Worm (Caenorhabditis elegans): Measurements from ENCODE around the gene T24C12.1.

T24C12.1 gene

DNA sequence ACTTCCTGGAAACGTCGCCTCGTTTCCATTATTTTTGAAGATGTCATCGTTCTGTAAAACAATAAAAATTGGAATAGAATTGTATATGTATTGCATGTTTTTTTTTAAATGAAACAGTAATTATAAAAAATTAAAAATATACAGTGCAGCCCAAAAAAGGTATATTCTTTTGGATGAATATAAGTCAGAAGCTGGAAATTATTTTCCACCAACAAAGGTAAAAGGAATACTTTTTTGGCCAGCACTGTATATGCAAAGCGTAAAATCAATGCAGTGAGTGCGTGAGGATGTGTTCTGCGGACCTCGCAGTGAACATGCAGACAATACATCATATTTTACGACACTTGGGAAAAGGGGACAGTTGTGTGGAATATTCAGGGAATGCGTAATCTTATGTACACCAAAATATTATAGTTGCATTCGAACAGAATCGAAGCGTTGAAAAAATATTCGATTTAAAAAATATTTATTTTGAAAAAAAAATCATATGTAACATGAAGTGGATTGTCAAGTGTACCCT is 22.8 kb upstream of the T24C12.1 start, which contains the start of gene F48B9.8 (continued):
- no peak for TF ChIP-seq jun-1 (tag; optimal IDR thresholded peaks at IDR 0.05)
- no peak for TF ChIP-seq aha-1 (tag; optimal IDR thresholded peaks at IDR 0.05)
- peak; percentile 10 for TF ChIP-seq C16A3.4 (tag; optimal IDR thresholded peaks at IDR 0.05)
- TF ChIP-seq nhr-90 (tag; optimal IDR thresholded peaks at IDR 0.05; ENCODE audit: poor library complexity), result no peak
- no peak for TF ChIP-seq lin-39 (tag; optimal IDR thresholded peaks at IDR 0.05)
- TF ChIP-seq nhr-84 (tag; optimal IDR thresholded peaks at IDR 0.05), result no peak
- peak; percentile 86 for TF ChIP-seq F16B12.6 (tag; optimal IDR thresholded peaks at IDR 0.05)
- peak; percentile 46 for TF ChIP-seq snu-23 (GFP tag; optimal IDR thresholded peaks at IDR 0.05)
- peak; percentile 43 for TF ChIP-seq swsn-7 (tag; optimal IDR thresholded peaks at IDR 0.05)
- TF ChIP-seq dpl-1 (GFP tag; optimal IDR thresholded peaks at IDR 0.05), result peak in 2 of 3 experiments; percentile 4 to 28
- TF ChIP-seq nhr-20 (tag; optimal IDR thresholded peaks at IDR 0.05), result no peak
- peak; percentile 34 for TF ChIP-seq tbx-2 (tag; optimal IDR thresholded peaks at IDR 0.05)
- peak; percentile 22 for TF ChIP-seq xbp-1 (tag; optimal IDR thresholded peaks at IDR 0.05)
- TF ChIP-seq nhr-12 (tag; optimal IDR thresholded peaks at IDR 0.05), result no peak
- TF ChIP-seq efl-3 (GFP tag; optimal IDR thresholded peaks at IDR 0.05), result no peak
- TF ChIP-seq nhr-47 (tag; optimal IDR thresholded peaks at IDR 0.05), result peak; percentile 43
- TF ChIP-seq nhr-77 (tag; optimal IDR thresholded peaks at IDR 0.05), result no peak
- TF ChIP-seq sptf-1 (tag; optimal IDR thresholded peaks at IDR 0.05), result no peak
- peak; percentile 40 for TF ChIP-seq blmp-1 (tag; optimal IDR thresholded peaks at IDR 0.05)
- TF ChIP-seq rnt-1 (tag; optimal IDR thresholded peaks at IDR 0.05), result peak; percentile 31
- TF ChIP-seq ama-1 (optimal IDR thresholded peaks at IDR 0.05), result no peak
- TF ChIP-seq pax-3 (tag; optimal IDR thresholded peaks at IDR 0.05), result no peak
- TF ChIP-seq unc-130 (tag; optimal IDR thresholded peaks at IDR 0.05), result no peak
- peak; percentile 36 for TF ChIP-seq nhr-71 (tag; optimal IDR thresholded peaks at IDR 0.05)
- TF ChIP-seq efl-1 (optimal IDR thresholded peaks at IDR 0.05), result peak; percentile 7 to 20
- TF ChIP-seq efl-1 (GFP tag; optimal IDR thresholded peaks at IDR 0.05 in 1 of 2), result no peak
- no peak for TF ChIP-seq C04F5.9 (tag; optimal IDR thresholded peaks at IDR 0.05)
- peak in 1 of 2 experiments; percentile 48 for TF ChIP-seq lin-35 (GFP tag; optimal IDR thresholded peaks at IDR 0.05)
- TF ChIP-seq alr-1 (tag; optimal IDR thresholded peaks at IDR 0.05; ENCODE audit: borderline replicate concordance), result no peak
- TF ChIP-seq lin-13 (GFP tag; optimal IDR thresholded peaks at IDR 0.05), result no peak

DNA sequence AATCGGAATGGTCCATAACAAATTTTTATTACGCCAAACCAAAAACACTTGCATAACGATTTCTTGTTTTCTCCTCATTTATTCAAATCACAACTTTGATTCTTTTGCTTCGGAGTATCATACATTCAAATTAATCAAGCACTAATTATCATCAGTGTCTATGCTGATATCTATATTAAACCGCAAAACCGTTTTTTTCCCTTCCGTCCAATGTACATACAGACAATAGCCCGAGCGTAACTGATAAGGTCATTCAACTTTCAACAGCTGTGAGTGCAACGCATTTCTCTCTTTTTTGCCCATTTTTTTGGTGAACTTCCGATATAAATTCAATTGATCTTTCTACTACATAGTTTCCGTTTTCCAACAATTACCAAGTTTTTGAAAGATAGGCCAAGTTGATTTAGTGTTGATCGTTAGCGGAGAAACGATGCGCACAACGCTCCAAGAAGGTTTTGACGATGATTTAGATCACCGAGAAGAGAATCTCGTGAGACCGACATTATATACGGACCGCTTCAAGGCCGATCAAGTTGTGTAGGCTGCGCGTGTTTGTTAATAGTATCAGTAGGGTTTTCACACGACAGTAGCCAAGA is 21.4 kb upstream of the T24C12.1 start:
- TF ChIP-seq unc-98 (GFP tag; IDR thresholded peaks at IDR 0.05), result no peak
- TF ChIP-seq nhr-71 (tag; optimal IDR thresholded peaks at IDR 0.05), result peak; percentile 30
- TF ChIP-seq nhr-19 (GFP tag; conservative IDR thresholded peaks at IDR 0.05), result 0 out of 2 replicates have a peak, but pooled peaks have one; percentile 3
- TF ChIP-seq skn-1 (tag; optimal IDR thresholded peaks at IDR 0.05), result no peak
- peak; percentile 52 for TF ChIP-seq unc-130 (tag; optimal IDR thresholded peaks at IDR 0.05)
- TF ChIP-seq elt-3 (tag; optimal IDR thresholded peaks at IDR 0.05), result peak in 5 of 6 experiments; percentile 44 to 72 (median 68)
- peak; percentile 60 for TF ChIP-seq lin-14 (GFP tag; optimal IDR thresholded peaks at IDR 0.05)
- peak; percentile 66 for TF ChIP-seq elt-2 (tag; optimal IDR thresholded peaks at IDR 0.05)
- TF ChIP-seq pax-3 (tag; optimal IDR thresholded peaks at IDR 0.05), result no peak
- peak; percentile 88 for TF ChIP-seq nhr-85 (tag)
- TF ChIP-seq snpc-4 (tag; optimal IDR thresholded peaks at IDR 0.05), result no peak
- peak; percentile 54 for TF ChIP-seq nhr-90 (tag; optimal IDR thresholded peaks at IDR 0.05; ENCODE audit: poor library complexity)
- no peak for TF ChIP-seq C16A3.4 (tag; optimal IDR thresholded peaks at IDR 0.05)
- peak; percentile 73 for TF ChIP-seq blmp-1 (tag; optimal IDR thresholded peaks at IDR 0.05)
- TF ChIP-seq nhr-77 (tag; optimal IDR thresholded peaks at IDR 0.05), result no peak
- peak; percentile 33 for TF ChIP-seq snu-23 (GFP tag; optimal IDR thresholded peaks at IDR 0.05)
- TF ChIP-seq nhr-20 (tag; optimal IDR thresholded peaks at IDR 0.05), result peak; percentile 30
- no peak for TF ChIP-seq vab-15 (tag; optimal IDR thresholded peaks at IDR 0.05)
- TF ChIP-seq tbx-2 (tag; optimal IDR thresholded peaks at IDR 0.05), result peak; percentile 5
- TF ChIP-seq unc-86 (tag; optimal IDR thresholded peaks at IDR 0.05), result no peak
- TF ChIP-seq Y116A8C.19 (tag; optimal IDR thresholded peaks at IDR 0.05; ENCODE audit: borderline replicate concordance), result no peak
- TF ChIP-seq unc-62 (GFP tag; optimal IDR thresholded peaks at IDR 0.05), result no peak
- TF ChIP-seq mdl-1 (tag; optimal IDR thresholded peaks at IDR 0.05), result peak in 1 of 2 experiments; percentile 24
- no peak for TF ChIP-seq sptf-1 (tag; optimal IDR thresholded peaks at IDR 0.05)
- TF ChIP-seq efl-1 (optimal IDR thresholded peaks at IDR 0.05), result no peak
- peak in 1 of 2 experiments; percentile 39 for TF ChIP-seq efl-1 (GFP tag; optimal IDR thresholded peaks at IDR 0.05 in 1 of 2)
- peak; percentile 11 for TF ChIP-seq mep-1 (tag; optimal IDR thresholded peaks at IDR 0.05)
- no peak for TF ChIP-seq hlh-4 (tag; optimal IDR thresholded peaks at IDR 0.05)

Measured in whole organism, L1 larva.